Worm (Caenorhabditis elegans) whole organism, L4 larva: ENCODE data around the gene nhr-100.

Experiments used
- Y5F2A.4 ChIP-seq: fragments of 200-800 bp; sonication (Bioruptor generic); optimal IDR thresholded peaks from 2 replicates; lab custom pipeline; 2018; ENCODE audit warnings: mild to moderate bottlenecking, missing genetic modification characterization, missing compliant biosample characterization
- dpl-1 ChIP-seq: fragments of 150-350 bp; optimal IDR thresholded peaks from 2 replicates; lab custom pipeline; 2014; ENCODE audit warnings: missing biosample characterization, missing genetic modification reagents, missing genetic modification characterization
- nhr-237 ChIP-seq: sonication (generic microtip); optimal IDR thresholded peaks from 2 replicates; lab custom pipeline; 2017; ENCODE audit warnings: missing biosample characterization, missing genetic modification characterization
- unc-130 ChIP-seq: sonication (generic microtip); optimal IDR thresholded peaks from 2 replicates; lab custom pipeline; 2016; ENCODE audit warnings: missing genetic modification reagents, missing genetic modification characterization, missing compliant biosample characterization
- zag-1 ChIP-seq: fragments of 150-350 bp; optimal IDR thresholded peaks from 2 replicates; lab custom pipeline; 2014; ENCODE audit warnings: missing biosample characterization, missing genetic modification characterization

DNA sequence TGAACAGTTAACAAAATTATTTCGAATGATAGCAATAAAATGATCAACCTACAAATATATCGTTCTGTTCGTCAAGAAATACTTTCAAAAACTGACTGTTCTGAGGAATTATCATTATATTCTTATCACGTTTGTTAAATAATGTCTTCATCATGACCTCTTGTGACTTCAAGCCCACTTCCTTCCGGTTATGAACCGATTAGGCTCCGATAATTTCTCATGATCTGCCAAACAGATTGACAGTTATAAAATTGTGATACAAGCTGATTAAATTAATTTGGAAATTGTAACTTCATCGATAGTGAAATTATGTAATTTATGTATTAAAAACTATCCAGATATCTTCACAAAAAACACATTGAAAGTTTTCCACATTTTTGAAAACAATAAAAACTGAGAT is 47.6 kb upstream of the nhr-100 start, which contains the start of gene ins-8:
- TF ChIP-seq zag-1 (tag; lab: Kevin White, UChicago) (no peak), dpl-1 (GFP tag; lab: Kevin White, UChicago) (no peak), Y5F2A.4 (GFP tag; lab: Kevin White, UChicago) (no peak), unc-130 (GFP tag; lab: Kevin White, UChicago) (no peak), nhr-237 (tag; lab: Kevin White, UChicago) (no peak)
